Fruit fly (Drosophila melanogaster) whole organism, embryonic: ENCODE results near the gene CG7685.
A peak's percentile ranks its signal among the peaks of the same experiment; 100 is the strongest.

Source experiments
- BEAF-32 ChIP-seq: fragments of 200-800 bp; sonication (Bioruptor generic); optimal IDR thresholded peaks from 3 replicates; lab custom pipeline; 2017; ENCODE audit warnings: missing biosample characterization, missing genetic modification characterization, mild to moderate bottlenecking, moderate library complexity, missing genetic modification reagents
- Blimp-1 ChIP-seq: fragments of 200-800 bp; sonication (Bioruptor generic); optimal IDR thresholded peaks from 3 replicates; lab custom pipeline; 2018; ENCODE audit warnings: missing biosample characterization, missing genetic modification characterization, mild to moderate bottlenecking, moderate library complexity, missing genetic modification reagents
- CG10366 ChIP-seq: fragments of 200-800 bp; sonication (Bioruptor generic); IDR thresholded peaks from 2 replicates; pipeline ENCODE4 v1.3.6; 2022; ENCODE audit warnings: missing biosample characterization, missing genetic modification characterization
- CG10654 ChIP-seq: fragments of 200-800 bp; sonication (Bioruptor generic); optimal IDR thresholded peaks from 2 replicates; lab custom pipeline; 2016; ENCODE audit warnings: missing biosample characterization, missing genetic modification characterization
- CG11560 ChIP-seq: fragments of 200-800 bp; sonication (Bioruptor generic); IDR thresholded peaks from 3 replicates; pipeline ENCODE4 v1.3.6; 2022; ENCODE audit warnings: missing biosample characterization, missing genetic modification characterization
- CG12071 ChIP-seq: fragments of 200-800 bp; sonication (Bioruptor generic); optimal IDR thresholded peaks from 3 replicates; lab custom pipeline; 2018; ENCODE audit warnings: missing biosample characterization, mild to moderate bottlenecking, missing genetic modification characterization
- CG13624 ChIP-seq: fragments of 200-800 bp; sonication (Bioruptor generic); optimal IDR thresholded peaks from 2 replicates; lab custom pipeline; 2016; ENCODE audit warnings: missing biosample characterization, missing genetic modification characterization
- CG15696 ChIP-seq: fragments of 200-800 bp; sonication (Bioruptor generic); optimal IDR thresholded peaks from 2 replicates; lab custom pipeline; 2019; ENCODE audit warnings: missing biosample characterization, mild to moderate bottlenecking, missing genetic modification characterization, moderate library complexity
- CG17612 ChIP-seq: fragments of 200-800 bp; sonication (Bioruptor generic); IDR thresholded peaks from 2 replicates; pipeline ENCODE4 v1.3.6; 2022; ENCODE audit warnings: missing biosample characterization, missing genetic modification characterization
- CG2199 ChIP-seq: fragments of 200-800 bp; sonication (Bioruptor generic); IDR thresholded peaks from 3 replicates; pipeline ENCODE4 v1.3.6; 2022; ENCODE audit warnings: missing biosample characterization, missing genetic modification characterization
- CG32767 ChIP-seq: fragments of 200-800 bp; sonication (Bioruptor generic); IDR thresholded peaks from 2 replicates; pipeline ENCODE4 v1.3.6; 2022; ENCODE audit warnings: missing biosample characterization, missing genetic modification characterization
- CG4360 ChIP-seq: fragments of 200-800 bp; sonication (Bioruptor generic); IDR thresholded peaks from 2 replicates; pipeline ENCODE4 v1.3.6; 2022; ENCODE audit warnings: missing biosample characterization, missing genetic modification characterization
- CG6272 ChIP-seq: fragments of 200-800 bp; sonication (Bioruptor generic); IDR thresholded peaks from 2 replicates; pipeline ENCODE4 v1.3.6; 2022; ENCODE audit warnings: missing biosample characterization, missing genetic modification characterization
- CG6689 ChIP-seq: fragments of 200-800 bp; sonication (Bioruptor generic); IDR thresholded peaks from 2 replicates; pipeline ENCODE4 v1.3.6; 2022; ENCODE audit warnings: missing biosample characterization, missing genetic modification characterization
- CG7745 ChIP-seq: fragments of 200-800 bp; sonication (Bioruptor generic); optimal IDR thresholded peaks from 2 replicates; lab custom pipeline; 2018; ENCODE audit warnings: missing biosample characterization, mild to moderate bottlenecking, missing genetic modification characterization, moderate library complexity
- CG9797 ChIP-seq: fragments of 200-800 bp; sonication (Bioruptor generic); optimal IDR thresholded peaks from 3 replicates; lab custom pipeline; 2018; ENCODE audit warnings: missing biosample characterization, mild to moderate bottlenecking, missing genetic modification characterization
- CG9932 ChIP-seq: fragments of 200-800 bp; sonication (Bioruptor generic); IDR thresholded peaks from 2 replicates; pipeline ENCODE4 v1.3.6; 2022; ENCODE audit warnings: missing biosample characterization, missing genetic modification characterization
- Chrac-16 ChIP-seq: fragments of 200-800 bp; sonication (Bioruptor generic); optimal IDR thresholded peaks from 3 replicates; lab custom pipeline; 2016; ENCODE audit warnings: missing biosample characterization, missing genetic modification characterization
- E2f1 ChIP-seq: fragments of 200-800 bp; sonication (Bioruptor generic); IDR thresholded peaks from 2 replicates; pipeline ENCODE4 v1.3.6; 2022; ENCODE audit warnings: missing biosample characterization, missing genetic modification characterization
- GATAe ChIP-seq: fragments of 200-800 bp; sonication (Bioruptor generic); conservative IDR thresholded peaks from 2 replicates; pipeline ENCODE4 v1.3.6; 2022; ENCODE audit warnings: missing biosample characterization, missing genetic modification characterization
- Mrtf ChIP-seq: fragments of 200-800 bp; sonication (Bioruptor generic); IDR thresholded peaks from 3 replicates; pipeline ENCODE4 v1.3.6; 2022; ENCODE audit warnings: missing biosample characterization, missing genetic modification characterization
- Nf-YB ChIP-seq: fragments of 200-800 bp; sonication (Bioruptor generic); optimal IDR thresholded peaks from 3 replicates; lab custom pipeline; 2019; ENCODE audit warnings: missing biosample characterization, mild to moderate bottlenecking, missing genetic modification characterization, moderate library complexity
- Nf-YC ChIP-seq: fragments of 200-800 bp; optimal IDR thresholded peaks from 3 replicates; lab custom pipeline; 2019; ENCODE audit warnings: missing biosample characterization, mild to moderate bottlenecking, missing genetic modification characterization, moderate library complexity
- Optix ChIP-seq: fragments of 200-800 bp; sonication (Bioruptor generic); IDR thresholded peaks from 3 replicates; pipeline ENCODE4 v1.3.6; 2022; ENCODE audit warnings: missing biosample characterization, missing genetic modification characterization
- Pdp1 ChIP-seq, 2 experiments: fragments of 200-800 bp; sonication (Bioruptor generic); optimal IDR thresholded peaks; 3 replicates each; lab custom pipeline; 2016; ENCODE audit warnings: missing biosample characterization in 2 of 2, missing genetic modification characterization in 2 of 2, mild to moderate bottlenecking in 1 of 2, moderate library complexity in 1 of 2
- Poxn ChIP-seq: fragments of 200-800 bp; sonication (Bioruptor generic); IDR thresholded peaks from 2 replicates; pipeline ENCODE4 v1.3.6; 2022; ENCODE audit warnings: missing biosample characterization, missing genetic modification characterization
- Rfx ChIP-seq: fragments of 200-800 bp; sonication (Bioruptor generic); IDR thresholded peaks from 2 replicates; pipeline ENCODE4 v1.3.6; 2022; ENCODE audit warnings: missing biosample characterization, missing genetic modification characterization
- Rx ChIP-seq: fragments of 200-800 bp; sonication (Bioruptor generic); IDR thresholded peaks from 2 replicates; pipeline ENCODE4 v1.3.6; 2022; ENCODE audit warnings: missing biosample characterization, missing genetic modification characterization
- Six4 ChIP-seq: fragments of 200-800 bp; sonication (Bioruptor generic); optimal IDR thresholded peaks from 2 replicates; lab custom pipeline; 2016; ENCODE audit warnings: missing biosample characterization, missing genetic modification characterization
- TFAM ChIP-seq: fragments of 200-800 bp; sonication (Bioruptor generic); optimal IDR thresholded peaks from 2 replicates; lab custom pipeline; 2017; ENCODE audit warnings: missing biosample characterization, missing genetic modification characterization, inconsistent platforms
- Xrp1 ChIP-seq: fragments of 200-800 bp; sonication (Bioruptor generic); IDR thresholded peaks from 2 replicates; pipeline ENCODE4 v1.3.6; 2022; ENCODE audit warnings: missing biosample characterization, missing genetic modification characterization
- ara ChIP-seq: fragments of 200-800 bp; sonication (Bioruptor generic); IDR thresholded peaks from 2 replicates; pipeline ENCODE4 v1.3.6; 2022; ENCODE audit warnings: missing biosample characterization, missing genetic modification characterization
- ash1 ChIP-seq: fragments of 200-800 bp; sonication (Bioruptor generic); optimal IDR thresholded peaks from 2 replicates; lab custom pipeline; 2018; ENCODE audit warnings: missing biosample characterization, mild to moderate bottlenecking, missing genetic modification characterization
- bab2 ChIP-seq: fragments of 200-800 bp; sonication (Bioruptor generic); optimal IDR thresholded peaks from 2 replicates; lab custom pipeline; 2016; ENCODE audit warnings: missing biosample characterization, missing genetic modification characterization
- cg ChIP-seq: fragments of 200-800 bp; sonication (Bioruptor generic); optimal IDR thresholded peaks from 3 replicates; lab custom pipeline; 2019; ENCODE audit warnings: missing biosample characterization, mild to moderate bottlenecking, missing genetic modification characterization, moderate library complexity
- ci ChIP-seq: fragments of 200-800 bp; sonication (Bioruptor generic); IDR thresholded peaks from 3 replicates; pipeline ENCODE4 v1.3.6; 2022; ENCODE audit warnings: missing biosample characterization, missing genetic modification characterization
- croc ChIP-seq: fragments of 200-800 bp; sonication (Bioruptor generic); conservative IDR thresholded peaks from 3 replicates; pipeline ENCODE4 v1.3.6; 2022; ENCODE audit warnings: missing biosample characterization, missing genetic modification characterization
- crol ChIP-seq: fragments of 200-800 bp; sonication (Bioruptor generic); IDR thresholded peaks from 2 replicates; pipeline ENCODE4 v1.3.6; 2022; ENCODE audit warnings: missing biosample characterization, missing genetic modification characterization
- da ChIP-seq: fragments of 200-800 bp; sonication (Bioruptor generic); optimal IDR thresholded peaks from 2 replicates; lab custom pipeline; 2016; ENCODE audit warnings: missing biosample characterization, missing genetic modification characterization
- ems ChIP-seq: fragments of 200-800 bp; sonication (Bioruptor generic); optimal IDR thresholded peaks from 3 replicates; lab custom pipeline; 2016; ENCODE audit warnings: missing biosample characterization, missing genetic modification characterization
- ewg ChIP-seq: fragments of 200-800 bp; sonication (Bioruptor generic); optimal IDR thresholded peaks from 3 replicates; lab custom pipeline; 2017; ENCODE audit warnings: mild to moderate bottlenecking, missing biosample characterization, missing genetic modification reagents, missing genetic modification characterization
- ftz-f1 ChIP-seq: fragments of 200-800 bp; sonication (Bioruptor generic); optimal IDR thresholded peaks from 2 replicates; lab custom pipeline; 2016; ENCODE audit warnings: missing biosample characterization, missing genetic modification characterization
- knrl ChIP-seq: fragments of 200-800 bp; sonication (Bioruptor generic); IDR thresholded peaks from 3 replicates; pipeline ENCODE4 v1.3.6; 2022; ENCODE audit warnings: missing biosample characterization, missing genetic modification characterization; ENCODE audit not compliant: partially characterized antibody
- pho ChIP-seq: fragments of 200-800 bp; sonication (Bioruptor generic); optimal IDR thresholded peaks from 2 replicates; lab custom pipeline; 2016; ENCODE audit warnings: missing biosample characterization, missing genetic modification characterization
- seq ChIP-seq: fragments of 200-800 bp; sonication (Bioruptor generic); IDR thresholded peaks from 2 replicates; pipeline ENCODE4 v1.3.6; 2022; ENCODE audit warnings: missing biosample characterization, missing genetic modification characterization
- shn ChIP-seq: fragments of 200-800 bp; sonication (Bioruptor generic); optimal IDR thresholded peaks from 3 replicates; lab custom pipeline; 2016; ENCODE audit warnings: missing biosample characterization, missing genetic modification characterization
- slbo ChIP-seq: fragments of 200-800 bp; sonication (Bioruptor generic); IDR thresholded peaks from 2 replicates; pipeline ENCODE4 v1.3.6; 2022; ENCODE audit warnings: missing biosample characterization, missing genetic modification characterization
- sqz ChIP-seq: fragments of 200-800 bp; sonication (Bioruptor generic); optimal IDR thresholded peaks from 3 replicates; lab custom pipeline; 2018; ENCODE audit warnings: missing biosample characterization, mild to moderate bottlenecking, missing genetic modification characterization
- tup ChIP-seq: fragments of 200-800 bp; sonication (Bioruptor generic); optimal IDR thresholded peaks from 2 replicates; lab custom pipeline; 2016; ENCODE audit warnings: missing biosample characterization, mild to moderate bottlenecking, missing genetic modification characterization, moderate library complexity

The CG7685 gene

dm6 chr3R:18368595-18368994 is 36.1 kb upstream of the CG7685 start:
- peak; percentile 67 for TF ChIP-seq ewg (GFP tag; lab: Kevin White, UChicago)
- TF ChIP-seq CG4360 (GFP tag; lab: Robert Waterston, UW), result 0 out of 2 replicates have a peak, but pooled peaks have one; percentile 40
- no peak for TF ChIP-seq sqz (GFP tag; lab: Kevin White, UChicago)
- TF ChIP-seq seq, result peak; percentile 40; the same call in 1 of the 2 replicates
- TF ChIP-seq Blimp-1 (GFP tag; lab: Kevin White, UChicago), result no peak
- 0 out of 2 replicates have a peak, but pooled peaks have one; percentile 49 for TF ChIP-seq crol
- no peak for TF ChIP-seq slbo (GFP tag; lab: Robert Waterston, UW)
- peak; percentile 76 for TF ChIP-seq Nf-YC
- peak; percentile 52 for TF ChIP-seq Nf-YB (GFP tag; lab: Kevin White, UChicago)

- TF ChIP-seq CG11560 (tag; lab: Robert Waterston, UW) (no peak), CG9797 (GFP tag; lab: Kevin White, UChicago) (no peak), Six4 (GFP tag; lab: Kevin White, UChicago) (no peak), Nf-YC (peak; percentile 84), croc (GFP tag; lab: Robert Waterston, UW) (no peak), knrl (no peak), Chrac-16 (GFP tag; lab: Kevin White, UChicago) (no peak), ash1 (GFP tag; lab: Kevin White, UChicago) (no peak), pho (GFP tag; lab: Kevin White, UChicago) (no peak), ftz-f1 (GFP tag; lab: Kevin White, UChicago) (no peak), GATAe (GFP tag; lab: Robert Waterston, UW) (no peak), Mrtf (no peak), CG15696 (no peak), CG7745 (tag; lab: Kevin White, UChicago) (no peak), Rfx (GFP tag; lab: Robert Waterston, UW) (peak; percentile 62; the same call in 1 of the 2 replicates), da (GFP tag; lab: Kevin White, UChicago) (no peak), seq (peak; percentile 55), CG6689 (GFP tag; lab: Robert Waterston, UW) (0 out of 2 replicates have a peak, but pooled peaks have one; percentile 11), Pdp1 (GFP tag; optimal IDR thresholded peaks at IDR 0.05; lab: Kevin White, UChicago) (peak in 1 of 2 experiments; percentile 63), ewg (GFP tag; lab: Kevin White, UChicago) (peak; percentile 7), Optix (0 out of 3 replicates have a peak, but pooled peaks have one; percentile 23), cg (GFP tag; lab: Kevin White, UChicago) (peak; percentile 66), Rx (GFP tag; lab: Robert Waterston, UW) (no peak), shn (no peak), CG32767 (GFP tag; lab: Robert Waterston, UW) (peak; percentile 53; the same call in 1 of the 2 replicates), Poxn (GFP tag; lab: Robert Waterston, UW) (no peak), ems (GFP tag; lab: Kevin White, UChicago) (no peak), tup (no peak), CG6272 (GFP tag; lab: Robert Waterston, UW) (no peak), ara (GFP tag; lab: Robert Waterston, UW) (0 out of 2 replicates have a peak, but pooled peaks have one; percentile 12), CG2199 (GFP tag; lab: Robert Waterston, UW) (peak; percentile 81; the same call in 1 of the 3 replicates), CG10366 (GFP tag; lab: Robert Waterston, UW) (0 out of 2 replicates have a peak, but pooled peaks have one; percentile 11), Xrp1 (0 out of 2 replicates have a peak, but pooled peaks have one; percentile 27), ci (GFP tag; lab: Robert Waterston, UW) (peak; percentile 44; the same call in 1 of the 3 replicates), CG12071 (GFP tag; lab: Kevin White, UChicago) (no peak), CG17612 (no peak), BEAF-32 (GFP tag; lab: Kevin White, UChicago) (no peak), TFAM (GFP tag; lab: Kevin White, UChicago) (no peak), CG9932 (GFP tag; lab: Robert Waterston, UW) (peak; percentile 46), CG10654 (GFP tag; lab: Kevin White, UChicago) (no peak), E2f1 (0 out of 2 replicates have a peak, but pooled peaks have one; percentile 19), bab2 (GFP tag; lab: Kevin White, UChicago) (no peak), CG13624 (no peak)
These were observed 33.4 kb upstream of the CG7685 start for dm6 chr3R:18371346-18371745.
